1 fruit fly cellular context compared by ENCODE assay signal in genomic region chr2L:14462644-14463394, dm6.
A peak's percentile ranks its signal among the peaks of the same experiment; 100 is the strongest.
TF ChIP-seq lines count a peak whose summit lies in the region.

No protein-coding gene starts in this region.

TF ChIP-seq in whole organism, embryonic, 481 proteins besides CTCF, POLR2A, EP300 and RAD21 (continued from another document and continues in another):
- peak; percentile 82 for TF ChIP-seq CG15601 (tag; optimal IDR thresholded peaks at IDR 0.05; lab: Kevin White, UChicago)
- peak; percentile 23 for TF ChIP-seq CG11723 (GFP tag; optimal IDR thresholded peaks at IDR 0.05; lab: Kevin White, UChicago)
- TF ChIP-seq Sox102F (GFP tag; optimal IDR thresholded peaks at IDR 0.05; lab: Kevin White, UChicago), result peak; percentile 82
- TF ChIP-seq hb (GFP tag; IDR thresholded peaks at IDR 0.05; lab: Robert Waterston, UW; ENCODE audit: partially characterized antibody), result no peak
- peak; percentile 68; the same call in 1 of the 2 replicates for TF ChIP-seq Rx (GFP tag; IDR thresholded peaks at IDR 0.05; lab: Robert Waterston, UW)
- no peak for TF ChIP-seq CG6175 (GFP tag; IDR thresholded peaks at IDR 0.05; lab: Robert Waterston, UW)
- no peak for TF ChIP-seq shn (GFP tag; optimal IDR thresholded peaks at IDR 0.05; lab: Kevin White, UChicago)
- peak; percentile 93 for TF ChIP-seq Awh (GFP tag; IDR thresholded peaks at IDR 0.05; lab: Robert Waterston, UW)
- no peak for TF ChIP-seq CG7745 (tag; optimal IDR thresholded peaks at IDR 0.05; lab: Kevin White, UChicago)
- TF ChIP-seq CG11560 (tag; IDR thresholded peaks at IDR 0.05; lab: Robert Waterston, UW), result no peak
- TF ChIP-seq ac (GFP tag; optimal IDR thresholded peaks at IDR 0.05; lab: Kevin White, UChicago), result no peak
- no peak for TF ChIP-seq lbe (GFP tag; optimal IDR thresholded peaks at IDR 0.05; lab: Kevin White, UChicago)
- 0 out of 2 replicates have a peak, but pooled peaks have one; percentile 24 for TF ChIP-seq CG6272 (GFP tag; IDR thresholded peaks at IDR 0.05; lab: Robert Waterston, UW)
- TF ChIP-seq Camta (GFP tag; optimal IDR thresholded peaks at IDR 0.05; lab: Kevin White, UChicago), result no peak
- no peak for TF ChIP-seq caup (GFP tag; optimal IDR thresholded peaks at IDR 0.05; lab: Kevin White, UChicago; ENCODE audit: severe bottlenecking)
- peak; percentile 76 for TF ChIP-seq grau (tag; optimal IDR thresholded peaks at IDR 0.05; lab: Kevin White, UChicago)
- no peak for TF ChIP-seq CG1832 (GFP tag; optimal IDR thresholded peaks at IDR 0.05; lab: Kevin White, UChicago)
- peak; percentile 96 for TF ChIP-seq CG2712 (tag; optimal IDR thresholded peaks at IDR 0.05; lab: Kevin White, UChicago)
- TF ChIP-seq CG9932 (GFP tag; IDR thresholded peaks at IDR 0.05; lab: Robert Waterston, UW), result no peak
- TF ChIP-seq CG16779 (GFP tag; IDR thresholded peaks at IDR 0.05; lab: Robert Waterston, UW), result no peak
- no peak for TF ChIP-seq Taf1 (GFP tag; IDR thresholded peaks at IDR 0.05; lab: Robert Waterston, UW)
- TF ChIP-seq CG15479 (GFP tag; optimal IDR thresholded peaks at IDR 0.05; lab: Kevin White, UChicago), result no peak
- no peak for TF ChIP-seq wdn (GFP tag; IDR thresholded peaks at IDR 0.05; lab: Robert Waterston, UW)
- TF ChIP-seq Bteb2 (GFP tag; optimal IDR thresholded peaks at IDR 0.05; lab: Kevin White, UChicago), result no peak
- TF ChIP-seq NfI (GFP tag; optimal IDR thresholded peaks at IDR 0.05; lab: Kevin White, UChicago), result no peak
- 0 out of 3 replicates have a peak, but pooled peaks have one; percentile 71 for TF ChIP-seq CG2199 (GFP tag; IDR thresholded peaks at IDR 0.05; lab: Robert Waterston, UW)
- no peak for TF ChIP-seq zf30C (GFP tag; optimal IDR thresholded peaks at IDR 0.05; lab: Kevin White, UChicago)
- TF ChIP-seq Gug (GFP tag; IDR thresholded peaks at IDR 0.05; lab: Robert Waterston, UW), result peak; percentile 34; the same call in 2 of the 4 replicates
- TF ChIP-seq corto (GFP tag; optimal IDR thresholded peaks at IDR 0.05; lab: Kevin White, UChicago), result no peak
- TF ChIP-seq Hmr (GFP tag; optimal IDR thresholded peaks at IDR 0.05; lab: Kevin White, UChicago), result no peak
- peak; percentile 97 for TF ChIP-seq abd-A (tag; optimal IDR thresholded peaks at IDR 0.05; lab: Kevin White, UChicago)
- TF ChIP-seq Blimp-1 (GFP tag; optimal IDR thresholded peaks at IDR 0.05; lab: Kevin White, UChicago), result peak; percentile 85
- TF ChIP-seq cad (GFP tag; optimal IDR thresholded peaks at IDR 0.05; lab: Kevin White, UChicago), result peak; percentile 16
- peak; percentile 56 for TF ChIP-seq CG6654 (GFP tag; optimal IDR thresholded peaks at IDR 0.05; lab: Kevin White, UChicago)
- TF ChIP-seq CG9817 (tag; optimal IDR thresholded peaks at IDR 0.05; lab: Kevin White, UChicago), result no peak
- no peak for TF ChIP-seq HLH4C (GFP tag; IDR thresholded peaks at IDR 0.05; lab: Robert Waterston, UW; ENCODE audit: partially characterized antibody)
- TF ChIP-seq CG33213 (GFP tag; optimal IDR thresholded peaks at IDR 0.05; lab: Kevin White, UChicago), result no peak
- TF ChIP-seq CG8359 (GFP tag; optimal IDR thresholded peaks at IDR 0.05; lab: Kevin White, UChicago; ENCODE audit: borderline replicate concordance), result peak; percentile 72
- peak; percentile 73 for TF ChIP-seq ind (GFP tag; optimal IDR thresholded peaks at IDR 0.05; lab: Kevin White, UChicago)
- no peak for TF ChIP-seq ato (GFP tag; IDR thresholded peaks at IDR 0.05; lab: Robert Waterston, UW; ENCODE audit: partially characterized antibody)
- TF ChIP-seq CG18619 (GFP tag; optimal IDR thresholded peaks at IDR 0.05; lab: Kevin White, UChicago), result peak; percentile 12
- TF ChIP-seq bowl (GFP tag; IDR thresholded peaks at IDR 0.05; lab: Robert Waterston, UW), result no peak
- TF ChIP-seq CG9797 (GFP tag; optimal IDR thresholded peaks at IDR 0.05; lab: Kevin White, UChicago), result no peak
- TF ChIP-seq CG3838 (GFP tag; optimal IDR thresholded peaks at IDR 0.05; lab: Kevin White, UChicago), result no peak
- TF ChIP-seq CG12744 (GFP tag; optimal IDR thresholded peaks at IDR 0.05; lab: Kevin White, UChicago), result no peak
- TF ChIP-seq vnd (GFP tag; IDR thresholded peaks at IDR 0.05; lab: Robert Waterston, UW; ENCODE audit: partially characterized antibody), result no peak
- peak; percentile 88 for TF ChIP-seq gem (tag; optimal IDR thresholded peaks at IDR 0.05; lab: Kevin White, UChicago)
- no peak for TF ChIP-seq BEAF-32 (GFP tag; optimal IDR thresholded peaks at IDR 0.05; lab: Kevin White, UChicago)
- TF ChIP-seq Drgx (GFP tag; IDR thresholded peaks at IDR 0.05; lab: Robert Waterston, UW), result no peak
- TF ChIP-seq schlank (tag; optimal IDR thresholded peaks at IDR 0.05; lab: Kevin White, UChicago), result no peak
- TF ChIP-seq CG6791 (GFP tag; IDR thresholded peaks at IDR 0.05; lab: Robert Waterston, UW; ENCODE audit: partially characterized antibody), result no peak
- no peak for TF ChIP-seq Dip2 (GFP tag; IDR thresholded peaks at IDR 0.05; lab: Robert Waterston, UW)
- no peak for TF ChIP-seq Mad (GFP tag; optimal IDR thresholded peaks at IDR 0.05; lab: Kevin White, UChicago)
- peak; percentile 48 for TF ChIP-seq ems (GFP tag; optimal IDR thresholded peaks at IDR 0.05; lab: Kevin White, UChicago)
- peak; percentile 89 for TF ChIP-seq CG2678 (tag; optimal IDR thresholded peaks at IDR 0.05; lab: Kevin White, UChicago)
- peak; percentile 89 for TF ChIP-seq Abd-B (GFP tag; optimal IDR thresholded peaks at IDR 0.05; lab: Kevin White, UChicago)
- no peak for TF ChIP-seq slbo (GFP tag; IDR thresholded peaks at IDR 0.05; lab: Robert Waterston, UW)
- TF ChIP-seq CG32767 (GFP tag; IDR thresholded peaks at IDR 0.05; lab: Robert Waterston, UW), result no peak
- TF ChIP-seq ro (GFP tag; IDR thresholded peaks at IDR 0.05; lab: Robert Waterston, UW), result no peak
- no peak for TF ChIP-seq wek (GFP tag; optimal IDR thresholded peaks at IDR 0.05; lab: Kevin White, UChicago)
- no peak for TF ChIP-seq ab (GFP tag; optimal IDR thresholded peaks at IDR 0.05; lab: Kevin White, UChicago)
- peak in 1 of 2 experiments; percentile 49 for TF ChIP-seq eve (GFP tag; optimal IDR thresholded peaks at IDR 0.05; lab: Kevin White, UChicago)
- TF ChIP-seq knrl (GFP tag; IDR thresholded peaks at IDR 0.05; lab: Robert Waterston, UW; ENCODE audit: partially characterized antibody), result no peak
- no peak for TF ChIP-seq gfzf (GFP tag; optimal IDR thresholded peaks at IDR 0.05; lab: Kevin White, UChicago)
- peak; percentile 90 for TF ChIP-seq Xrp1 (GFP tag; IDR thresholded peaks at IDR 0.05; lab: Robert Waterston, UW)
- peak; percentile 70 for TF ChIP-seq CG6254 (GFP tag; optimal IDR thresholded peaks at IDR 0.05; lab: Kevin White, UChicago)
- TF ChIP-seq HLH3B (GFP tag; IDR thresholded peaks at IDR 0.05; lab: Robert Waterston, UW), result no peak; the same call in none of the 2 replicates
- TF ChIP-seq CG7556 (GFP tag; optimal IDR thresholded peaks at IDR 0.05; lab: Kevin White, UChicago), result peak; percentile 73
- TF ChIP-seq CG7928 (GFP tag; optimal IDR thresholded peaks at IDR 0.05; lab: Kevin White, UChicago), result no peak
- TF ChIP-seq CG3995 (GFP tag; optimal IDR thresholded peaks at IDR 0.05; lab: Kevin White, UChicago), result no peak
- peak; percentile 57 for TF ChIP-seq cwo (GFP tag; optimal IDR thresholded peaks at IDR 0.05; lab: Kevin White, UChicago)
- TF ChIP-seq jigr1 (GFP tag; IDR thresholded peaks at IDR 0.05; lab: Robert Waterston, UW), result no peak
- no peak for TF ChIP-seq vfl (GFP tag; optimal IDR thresholded peaks at IDR 0.05; lab: Kevin White, UChicago)
- TF ChIP-seq Sry-β (GFP tag; optimal IDR thresholded peaks at IDR 0.05; lab: Kevin White, UChicago), result peak; percentile 24
- no peak for TF ChIP-seq Hr39 (optimal IDR thresholded peaks at IDR 0.05; lab: Kevin White, UChicago)
- TF ChIP-seq MESR4 (GFP tag; optimal IDR thresholded peaks at IDR 0.05; lab: Kevin White, UChicago), result no peak
- no peak for TF ChIP-seq CG15514 (GFP tag; optimal IDR thresholded peaks at IDR 0.05; lab: Kevin White, UChicago)
- peak; percentile 38 to 63 for TF ChIP-seq Pdp1 (GFP tag; optimal IDR thresholded peaks at IDR 0.05; lab: Kevin White, UChicago)
- TF ChIP-seq CG9215 (GFP tag; IDR thresholded peaks at IDR 0.05; lab: Robert Waterston, UW), result 0 out of 2 replicates have a peak, but pooled peaks have one; percentile 38
- TF ChIP-seq CG6854 (GFP tag; optimal IDR thresholded peaks at IDR 0.05; lab: Kevin White, UChicago), result peak; percentile 42
- no peak for TF ChIP-seq CG10565 (GFP tag; optimal IDR thresholded peaks at IDR 0.05; lab: Kevin White, UChicago)
- no peak for TF ChIP-seq CG9609 (GFP tag; optimal IDR thresholded peaks at IDR 0.05; lab: Kevin White, UChicago)
- TF ChIP-seq sc (optimal IDR thresholded peaks at IDR 0.05; lab: Kevin White, UChicago), result no peak
- peak; percentile 79 for TF ChIP-seq sc (GFP tag; optimal IDR thresholded peaks at IDR 0.05; lab: Kevin White, UChicago)
- TF ChIP-seq rib (GFP tag; IDR thresholded peaks at IDR 0.05; lab: Robert Waterston, UW), result no peak
- peak; percentile 67; the same call in 1 of the 3 replicates for TF ChIP-seq gce (GFP tag; IDR thresholded peaks at IDR 0.05; lab: Robert Waterston, UW)
- no peak for TF ChIP-seq dm (GFP tag; optimal IDR thresholded peaks at IDR 0.05; lab: Kevin White, UChicago)
- no peak for TF ChIP-seq HmgD (GFP tag; optimal IDR thresholded peaks at IDR 0.05; lab: Kevin White, UChicago)
- no peak for TF ChIP-seq CG10543 (GFP tag; optimal IDR thresholded peaks at IDR 0.05; lab: Kevin White, UChicago)
- TF ChIP-seq twi (tag; optimal IDR thresholded peaks at IDR 0.05; lab: Kevin White, UChicago), result peak; percentile 43
- TF ChIP-seq lab (GFP tag; optimal IDR thresholded peaks at IDR 0.05; lab: Kevin White, UChicago), result peak; percentile 69
- TF ChIP-seq danr (GFP tag; IDR thresholded peaks at IDR 0.05; lab: Robert Waterston, UW), result peak; percentile 62; the same call in 1 of the 2 replicates
- peak; percentile 59 for TF ChIP-seq Jarid2 (GFP tag; optimal IDR thresholded peaks at IDR 0.05; lab: Kevin White, UChicago)
- peak; percentile 16 for TF ChIP-seq lilli (GFP tag; optimal IDR thresholded peaks at IDR 0.05; lab: Kevin White, UChicago)
- peak; percentile 14; the same call in 1 of the 2 replicates for TF ChIP-seq CG17328 (GFP tag; IDR thresholded peaks at IDR 0.05; lab: Robert Waterston, UW)
- no peak for TF ChIP-seq tll (GFP tag; optimal IDR thresholded peaks at IDR 0.05; lab: Kevin White, UChicago)
- TF ChIP-seq CG13894 (tag; optimal IDR thresholded peaks at IDR 0.05; lab: Kevin White, UChicago), result no peak
- peak; percentile 82 for TF ChIP-seq trem (tag; optimal IDR thresholded peaks at IDR 0.05; lab: Kevin White, UChicago)
- no peak for TF ChIP-seq insv (GFP tag; optimal IDR thresholded peaks at IDR 0.05; lab: Kevin White, UChicago)
- no peak for TF ChIP-seq CG34376 (GFP tag; optimal IDR thresholded peaks at IDR 0.05; lab: Kevin White, UChicago)
- no peak for TF ChIP-seq CG7786 (GFP tag; optimal IDR thresholded peaks at IDR 0.05; lab: Kevin White, UChicago)
- no peak for TF ChIP-seq CG6765 (GFP tag; optimal IDR thresholded peaks at IDR 0.05; lab: Kevin White, UChicago)
- TF ChIP-seq CG15269 (tag; optimal IDR thresholded peaks at IDR 0.05; lab: Kevin White, UChicago), result peak; percentile 39
- no peak for TF ChIP-seq bbx (GFP tag; IDR thresholded peaks at IDR 0.05; lab: Robert Waterston, UW; ENCODE audit: partially characterized antibody)
- TF ChIP-seq Hand (GFP tag; optimal IDR thresholded peaks at IDR 0.05; lab: Kevin White, UChicago), result no peak
- TF ChIP-seq CG8290 (GFP tag; optimal IDR thresholded peaks at IDR 0.05; lab: Kevin White, UChicago), result no peak
- no peak for TF ChIP-seq CG8290 (tag; optimal IDR thresholded peaks at IDR 0.05; lab: Kevin White, UChicago)
- TF ChIP-seq trh (GFP tag; optimal IDR thresholded peaks at IDR 0.05; lab: Kevin White, UChicago), result no peak
- TF ChIP-seq kah (GFP tag; optimal IDR thresholded peaks at IDR 0.05; lab: Kevin White, UChicago), result peak; percentile 74
- peak; percentile 69 for TF ChIP-seq az2 (GFP tag; optimal IDR thresholded peaks at IDR 0.05; lab: Kevin White, UChicago)
- TF ChIP-seq Tbp (GFP tag; optimal IDR thresholded peaks at IDR 0.05; lab: Kevin White, UChicago), result no peak
- peak; percentile 24 for TF ChIP-seq CG12236 (GFP tag; optimal IDR thresholded peaks at IDR 0.05; lab: Kevin White, UChicago)
- no peak for TF ChIP-seq NC2α (GFP tag; optimal IDR thresholded peaks at IDR 0.05; lab: Kevin White, UChicago)
- TF ChIP-seq CG30431 (GFP tag; optimal IDR thresholded peaks at IDR 0.05; lab: Kevin White, UChicago), result peak; percentile 29
- TF ChIP-seq Hey (tag; optimal IDR thresholded peaks at IDR 0.05; lab: Kevin White, UChicago), result no peak
- TF ChIP-seq Hr3 (GFP tag; optimal IDR thresholded peaks at IDR 0.05; lab: Kevin White, UChicago), result peak; percentile 58
- no peak for TF ChIP-seq CG5245 (GFP tag; optimal IDR thresholded peaks at IDR 0.05; lab: Kevin White, UChicago)
- peak; percentile 64 for TF ChIP-seq oc (tag; optimal IDR thresholded peaks at IDR 0.05; lab: Kevin White, UChicago)
- TF ChIP-seq CG14710 (tag; optimal IDR thresholded peaks at IDR 0.05; lab: Kevin White, UChicago), result peak; percentile 92
- no peak for TF ChIP-seq CHES-1-like (GFP tag; optimal IDR thresholded peaks at IDR 0.05; lab: Kevin White, UChicago)
- TF ChIP-seq sima (GFP tag; optimal IDR thresholded peaks at IDR 0.05; lab: Kevin White, UChicago), result no peak
- peak; percentile 32 for TF ChIP-seq CG10274 (GFP tag; optimal IDR thresholded peaks at IDR 0.05; lab: Kevin White, UChicago)
- no peak for TF ChIP-seq pfk (GFP tag; optimal IDR thresholded peaks at IDR 0.05; lab: Kevin White, UChicago)
- peak; percentile 29; the same call in 1 of the 2 replicates for TF ChIP-seq CG4360 (GFP tag; IDR thresholded peaks at IDR 0.05; lab: Robert Waterston, UW)
- peak; percentile 22 for TF ChIP-seq CG31365 (tag; optimal IDR thresholded peaks at IDR 0.05; lab: Kevin White, UChicago)
- peak; percentile 59 for TF ChIP-seq CG12219 (GFP tag; optimal IDR thresholded peaks at IDR 0.05; lab: Kevin White, UChicago)
- TF ChIP-seq CG2116 (GFP tag; optimal IDR thresholded peaks at IDR 0.05; lab: Kevin White, UChicago), result no peak
- no peak for TF ChIP-seq CG31388 (GFP tag; optimal IDR thresholded peaks at IDR 0.05; lab: Kevin White, UChicago)
- no peak for TF ChIP-seq fru (optimal IDR thresholded peaks at IDR 0.05; lab: Kevin White, UChicago)
- peak; percentile 53; the same call in 1 of the 2 replicates for TF ChIP-seq CG14667 (GFP tag; IDR thresholded peaks at IDR 0.05; lab: Robert Waterston, UW)
- peak; percentile 5 for TF ChIP-seq CG10431 (GFP tag; optimal IDR thresholded peaks at IDR 0.05; lab: Kevin White, UChicago)
- TF ChIP-seq sisA (GFP tag; IDR thresholded peaks at IDR 0.05; lab: Robert Waterston, UW), result peak; percentile 71
- peak; percentile 80 for TF ChIP-seq H15 (GFP tag; IDR thresholded peaks at IDR 0.05; lab: Robert Waterston, UW)
- TF ChIP-seq Doc3 (GFP tag; IDR thresholded peaks at IDR 0.05; lab: Robert Waterston, UW; ENCODE audit: partially characterized antibody), result no peak
